Worm (Caenorhabditis elegans): ENCODE data around the gene F42G4.2.
"Not testable (repeated sequence)": the region's sequence is repeated elsewhere in the genome, so short reads cannot be mapped to it uniquely, and the experiment has no call there.

Gene F42G4.2

DNA sequence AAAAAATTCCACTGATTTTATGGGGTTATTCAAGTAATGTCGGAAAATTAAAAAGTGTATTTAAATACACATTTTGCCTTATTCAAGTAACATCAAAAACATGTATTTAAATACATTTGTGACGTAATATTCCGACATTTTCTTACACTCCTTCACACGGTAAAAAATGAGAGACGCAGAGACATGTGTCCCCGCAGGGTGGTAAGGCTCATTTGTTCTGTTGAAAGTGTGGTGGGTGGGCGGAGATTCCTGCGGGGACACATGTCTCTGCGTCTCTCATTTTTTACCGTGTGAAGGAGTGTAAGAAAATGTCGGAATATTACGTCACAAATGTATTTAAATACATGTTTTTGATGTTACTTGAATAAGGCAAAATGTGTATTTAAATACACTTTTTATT lies 31.3 kb upstream of the F42G4.2 start (continued):
- TF ChIP-seq ZK337.2 (GFP tag; IDR thresholded peaks at IDR 0.05) (peak; percentile 50; the same call in 1 of the 2 replicates), egl-43 (GFP tag; IDR thresholded peaks at IDR 0.05) (peak; percentile 84), hlh-30 (tag; optimal IDR thresholded peaks at IDR 0.05; ENCODE audit: insufficient read depth) (peak; percentile 20), daf-16 (GFP tag; optimal IDR thresholded peaks at IDR 0.05) (peak in 1 of 2 experiments; percentile 13), madf-5 (GFP tag; IDR thresholded peaks at IDR 0.05) (0 out of 4 replicates have a peak, but pooled peaks of 1 of the 2 experiments have one; percentile 46), nhr-102 (tag; optimal IDR thresholded peaks at IDR 0.05) (peak; percentile 89), lin-1 (GFP tag; IDR thresholded peaks at IDR 0.05) (peak; percentile 89), snpc-1.2 (GFP tag; IDR thresholded peaks at IDR 0.05) (0 out of 2 replicates have a peak, but pooled peaks have one; percentile 25), nhr-42 (GFP tag; IDR thresholded peaks at IDR 0.05) (peak; percentile 95), zip-11 (GFP tag; IDR thresholded peaks at IDR 0.05) (0 out of 2 replicates have a peak, but pooled peaks have one; percentile 25), ctbp-1 (GFP tag; IDR thresholded peaks at IDR 0.05) (peak; percentile 90)
- TF ChIP-seq daf-16 (tag; optimal IDR thresholded peaks at IDR 0.05) = not testable (repeated sequence)

DNA sequence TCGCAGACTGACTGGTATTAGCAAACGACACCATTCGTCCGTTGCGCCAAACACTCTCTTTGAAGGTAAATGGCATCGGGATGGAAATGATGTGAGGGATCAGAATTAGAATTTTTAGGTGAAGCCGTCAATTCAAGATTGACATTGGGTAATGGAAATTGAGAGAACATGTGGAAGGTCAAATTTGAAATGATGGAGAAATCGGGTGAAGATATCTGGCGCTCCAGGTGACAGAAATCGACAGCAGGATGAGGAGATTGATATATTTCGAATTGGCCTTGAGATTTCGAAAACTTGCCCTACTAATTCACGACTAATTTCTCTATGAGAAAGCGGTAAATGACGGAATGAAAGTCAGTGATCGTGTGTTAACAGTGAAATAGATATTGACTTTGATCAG lies 25.2 kb upstream of the F42G4.2 start:
- TF ChIP-seq unc-39 (tag; optimal IDR thresholded peaks at IDR 0.05) (no peak), nhr-11 (tag; optimal IDR thresholded peaks at IDR 0.05) (no peak), unc-62 (GFP tag; optimal IDR thresholded peaks at IDR 0.05 in 1 of 2) (peak in 1 of 2 experiments; percentile 97), unc-62 (tag; optimal IDR thresholded peaks at IDR 0.05) (no peak), lin-1 (GFP tag; IDR thresholded peaks at IDR 0.05) (no peak)

DNA sequence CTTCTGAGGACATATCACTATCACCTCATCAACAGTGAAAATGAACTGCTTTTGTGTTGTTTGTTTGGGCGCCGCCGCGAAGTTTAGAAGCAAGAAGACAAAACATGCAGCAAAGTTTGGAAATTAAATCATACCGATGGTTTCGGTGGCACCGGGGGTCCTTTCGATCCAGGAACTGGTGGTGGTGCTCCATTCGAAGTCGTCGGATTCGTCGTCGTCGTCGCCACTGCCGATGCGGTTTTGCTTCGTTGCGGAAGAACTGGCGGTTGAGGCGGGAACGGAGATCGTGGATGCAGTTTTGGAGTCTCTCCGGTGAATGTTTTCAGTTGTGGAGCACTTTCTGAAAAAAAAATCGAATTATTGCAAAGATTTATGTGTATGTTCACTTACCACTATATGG lies 24.2 kb upstream of the F42G4.2 start:
- TF ChIP-seq zfp-3 (GFP tag; conservative IDR thresholded peaks at IDR 0.05) (no peak), set-16 (GFP tag; IDR thresholded peaks at IDR 0.05) (peak; percentile 57)

DNA sequence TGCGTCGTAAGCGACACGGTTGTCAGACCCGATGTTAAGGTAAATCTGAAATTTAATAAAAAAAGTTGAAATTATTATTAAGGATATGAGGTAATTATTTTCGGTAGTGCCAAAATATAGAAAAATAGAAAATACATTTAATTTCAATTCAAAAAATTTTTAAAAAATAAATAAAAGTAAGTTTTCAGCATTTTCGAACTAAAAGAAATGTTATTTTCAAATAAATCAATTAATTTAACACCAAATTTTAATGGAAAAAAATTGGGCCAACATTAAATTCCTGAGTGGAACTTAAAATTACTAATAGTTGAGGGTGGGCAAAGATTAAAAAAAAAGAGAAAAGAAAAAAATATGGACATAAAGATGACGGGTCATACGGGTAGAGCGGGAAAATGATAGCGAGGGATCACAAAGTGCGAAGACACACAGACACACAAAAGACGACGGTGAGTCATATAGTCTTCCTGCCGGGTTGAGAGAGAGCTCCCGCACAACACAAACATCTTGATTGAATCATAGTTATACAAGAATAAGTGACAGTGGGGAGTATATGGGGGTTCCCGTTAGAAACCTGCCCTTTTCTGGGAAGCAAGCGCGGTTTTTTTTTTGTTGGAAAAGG lies 21.8 kb upstream of the F42G4.2 start, which contains the start of gene max-2:
Gene max-2 (minus strand): TSS at position 51 of the 619 bp plus-strand sequence.
- TF ChIP-seq unc-39 (tag; optimal IDR thresholded peaks at IDR 0.05) = no peak
- TF ChIP-seq mdt-29 (GFP tag; IDR thresholded peaks at IDR 0.05) = no peak
- TF ChIP-seq snpc-1.2 (GFP tag; IDR thresholded peaks at IDR 0.05) = no peak
- TF ChIP-seq nhr-42 (GFP tag; IDR thresholded peaks at IDR 0.05) = no peak
- TF ChIP-seq madf-9 (GFP tag; conservative IDR thresholded peaks at IDR 0.05) = no peak
- no peak for TF ChIP-seq mxl-2 (GFP tag; conservative IDR thresholded peaks at IDR 0.05)
- TF ChIP-seq snpc-4 (tag; optimal IDR thresholded peaks at IDR 0.05) = no peak
- TF ChIP-seq ceh-44 (GFP tag; IDR thresholded peaks at IDR 0.05) = no peak
- TF ChIP-seq fos-1 (tag; optimal IDR thresholded peaks at IDR 0.05) = no peak
- TF ChIP-seq T26A8.4 (GFP tag; IDR thresholded peaks at IDR 0.05) = no peak
- no peak for TF ChIP-seq lin-29 (GFP tag; IDR thresholded peaks at IDR 0.05)
- TF ChIP-seq F37D6.2 (tag; optimal IDR thresholded peaks at IDR 0.05) = no peak
- TF ChIP-seq lin-1 (GFP tag; IDR thresholded peaks at IDR 0.05) = no peak
- peak; percentile 34 for TF ChIP-seq pqm-1 (tag; optimal IDR thresholded peaks at IDR 0.05)
- TF ChIP-seq nhr-111 (GFP tag; optimal IDR thresholded peaks at IDR 0.05) = no peak
- TF ChIP-seq mes-2 (tag; optimal IDR thresholded peaks at IDR 0.05; ENCODE audit: poor library complexity, severe bottlenecking) = no peak
- TF ChIP-seq ceh-32 (tag; optimal IDR thresholded peaks at IDR 0.05; ENCODE audit: poor library complexity) = no peak
- TF ChIP-seq lir-3 (tag; optimal IDR thresholded peaks at IDR 0.05) = no peak
- peak; percentile 21 for TF ChIP-seq hlh-30 (tag; optimal IDR thresholded peaks at IDR 0.05; ENCODE audit: insufficient read depth)
- peak; percentile 67 for TF ChIP-seq dve-1 (tag; optimal IDR thresholded peaks at IDR 0.05; ENCODE audit: insufficient read depth)
- TF ChIP-seq daf-16 (GFP tag; optimal IDR thresholded peaks at IDR 0.05) = no peak
- peak; percentile 24 for TF ChIP-seq daf-16 (tag; optimal IDR thresholded peaks at IDR 0.05)
- peak; percentile 33 for TF ChIP-seq hlh-11 (tag; optimal IDR thresholded peaks at IDR 0.05)
- TF ChIP-seq R02D3.7 (tag; optimal IDR thresholded peaks at IDR 0.05) = no peak
- no peak for TF ChIP-seq set-16 (GFP tag; IDR thresholded peaks at IDR 0.05)
- TF ChIP-seq ctbp-1 (GFP tag; IDR thresholded peaks at IDR 0.05) = no peak
- no peak for TF ChIP-seq unc-62 (GFP tag; optimal IDR thresholded peaks at IDR 0.05 in 1 of 2)
- no peak for TF ChIP-seq unc-62 (tag; optimal IDR thresholded peaks at IDR 0.05)
- TF ChIP-seq nhr-102 (tag; optimal IDR thresholded peaks at IDR 0.05) = no peak
- no peak for TF ChIP-seq saeg-2 (GFP tag; IDR thresholded peaks at IDR 0.05)
- no peak for TF ChIP-seq egl-43 (GFP tag; IDR thresholded peaks at IDR 0.05)
- no peak for TF ChIP-seq zag-1 (tag; optimal IDR thresholded peaks at IDR 0.05)
- TF ChIP-seq rbr-2 (tag; optimal IDR thresholded peaks at IDR 0.05) = no peak
- 0 out of 2 replicates have a peak, but pooled peaks have one; percentile 39 for TF ChIP-seq nhr-41 (GFP tag; IDR thresholded peaks at IDR 0.05)
- TF ChIP-seq cey-2 (tag; optimal IDR thresholded peaks at IDR 0.05; ENCODE audit: borderline replicate concordance, insufficient read depth) = no peak
- TF ChIP-seq aly-2 (tag; optimal IDR thresholded peaks at IDR 0.05) = no peak
- TF ChIP-seq zfp-2 (tag; optimal IDR thresholded peaks at IDR 0.05) = no peak
- no peak for TF ChIP-seq zip-11 (GFP tag; IDR thresholded peaks at IDR 0.05)

Data from whole organism, L4 larva.